Fruit fly (Drosophila melanogaster) whole organism, prepupa: ENCODE data around the gene Apt1.

ENCODE experiments used
- CG11762 ChIP-seq: fragments of 200-800 bp; sonication (Bioruptor generic); optimal IDR thresholded peaks from 3 replicates; lab custom pipeline; 2016; ENCODE audit warnings: missing biosample characterization, missing genetic modification characterization; ENCODE audit not compliant: insufficient read depth
- CG1621 ChIP-seq: fragments of 200-800 bp; sonication (Bioruptor generic); optimal IDR thresholded peaks from 3 replicates; lab custom pipeline; 2018; ENCODE audit warnings: missing biosample characterization, mild to moderate bottlenecking, missing genetic modification characterization
- CG16779 ChIP-seq: fragments of 200-800 bp; sonication (Bioruptor generic); optimal IDR thresholded peaks from 3 replicates; lab custom pipeline; 2017; ENCODE audit warnings: missing biosample characterization, mild to moderate bottlenecking, missing genetic modification characterization
- CG6854 ChIP-seq: fragments of 200-800 bp; sonication (Bioruptor generic); optimal IDR thresholded peaks from 2 replicates; lab custom pipeline; 2017; ENCODE audit warnings: missing biosample characterization, mild to moderate bottlenecking, missing genetic modification characterization
- Hr4 ChIP-seq: fragments of 200-800 bp; sonication (Bioruptor generic); optimal IDR thresholded peaks from 3 replicates; lab custom pipeline; 2016; ENCODE audit warnings: missing biosample characterization, missing genetic modification characterization
- Sox102F ChIP-seq: fragments of 200-800 bp; sonication (Bioruptor generic); optimal IDR thresholded peaks from 2 replicates; lab custom pipeline; 2016; ENCODE audit warnings: missing biosample characterization, mild to moderate bottlenecking, missing genetic modification characterization
- eg ChIP-seq: fragments of 200-800 bp; sonication (Bioruptor generic); IDR thresholded peaks from 3 replicates; pipeline ENCODE4 v1.3.6; 2022; ENCODE audit warnings: missing biosample characterization, missing genetic modification characterization
- fd85E ChIP-seq: fragments of 200-800 bp; sonication (Bioruptor generic); optimal IDR thresholded peaks from 3 replicates; lab custom pipeline; 2016; ENCODE audit warnings: missing biosample characterization, missing genetic modification characterization
- svp ChIP-seq: fragments of 200-800 bp; sonication (Bioruptor generic); peaks from one replicate; lab custom pipeline; 2016; ENCODE audit warnings: missing biosample characterization, missing genetic modification characterization

DNA sequence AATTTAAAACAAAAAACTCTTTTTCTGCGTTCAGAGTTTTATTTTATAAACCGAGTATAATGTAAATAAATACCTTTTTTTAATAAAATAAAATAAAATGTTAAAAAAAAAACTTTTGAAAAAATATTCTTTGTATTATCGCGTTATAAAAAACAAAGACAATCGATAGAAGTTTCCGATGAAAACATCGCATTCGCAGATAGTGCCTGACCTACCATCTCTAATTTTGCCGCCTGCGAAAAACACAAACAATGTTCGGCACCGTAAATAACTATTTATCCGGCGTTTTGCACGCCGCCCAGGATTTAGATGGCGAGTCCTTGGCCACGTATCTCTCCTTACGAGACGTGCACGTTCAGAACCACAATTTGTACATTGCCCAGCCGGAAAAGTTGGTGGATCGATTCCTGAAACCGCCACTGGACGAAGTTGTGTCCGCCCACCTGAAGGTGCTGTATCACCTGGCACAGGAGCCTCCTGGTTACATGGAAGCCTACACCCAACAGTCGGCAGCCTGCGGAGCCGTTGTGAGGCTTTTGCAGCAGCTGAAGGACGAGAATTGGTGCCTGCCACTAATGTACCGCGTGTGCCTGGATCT is 1.5 kb upstream of the Apt1 start, which contains the start of gene PCID2:
- TF ChIP-seq fd85E (GFP tag; lab: Kevin White, UChicago) (no peak), CG16779 (no peak), CG1621 (tag; lab: Kevin White, UChicago) (no peak), Hr4 (no peak), CG11762 (GFP tag; lab: Kevin White, UChicago) (no peak), eg (GFP tag; lab: Robert Waterston, UW) (no peak), svp (GFP tag; lab: Kevin White, UChicago) (peak; percentile 82), Sox102F (GFP tag; lab: Kevin White, UChicago) (no peak), CG6854 (GFP tag; lab: Kevin White, UChicago) (no peak)
